Worm (Caenorhabditis elegans) whole organism, late embryonic: ENCODE measurements around the gene W06G6.10.

ENCODE experiments used
- C08G9.2 ChIP-seq: sonication (generic microtip); optimal IDR thresholded peaks from 2 replicates; lab custom pipeline; 2016; ENCODE audit warnings: mild to moderate bottlenecking, missing genetic modification characterization, moderate library complexity, missing compliant biosample characterization
- C38D4.7 ChIP-seq: fragments of 200-800 bp; sonication (Bioruptor generic); optimal IDR thresholded peaks from 2 replicates; lab custom pipeline; 2018; ENCODE audit warnings: mild to moderate bottlenecking, missing genetic modification characterization, moderate library complexity, missing compliant biosample characterization
- ama-1 ChIP-seq: fragments of 150-350 bp; optimal IDR thresholded peaks from 2 replicates; lab custom pipeline; 2014
- ceh-2 ChIP-seq: sonication (generic microtip); optimal IDR thresholded peaks from 2 replicates; lab custom pipeline; 2016; ENCODE audit warnings: missing genotype, missing genetic modification characterization, missing compliant biosample characterization
- dve-1 ChIP-seq: sonication (generic microtip); optimal IDR thresholded peaks from 2 replicates; lab custom pipeline; 2017; ENCODE audit warnings: antibody characterized with exemption, mild to moderate bottlenecking, missing genetic modification characterization, missing compliant biosample characterization
- fkh-10 ChIP-seq: fragments of 150-350 bp; optimal IDR thresholded peaks from 2 replicates; lab custom pipeline; 2014; ENCODE audit warnings: missing biosample characterization, missing genetic modification reagents, missing genetic modification characterization
- hlh-30 ChIP-seq: sonication (generic microtip); optimal IDR thresholded peaks from 2 replicates; lab custom pipeline; 2017; ENCODE audit warnings: antibody characterized with exemption, missing genetic modification characterization, missing compliant biosample characterization; ENCODE audit not compliant: insufficient read depth
- sdc-2 ChIP-seq: sonication (generic microtip); optimal IDR thresholded peaks from 2 replicates; lab custom pipeline; 2016; ENCODE audit warnings: missing genotype, missing genetic modification characterization, missing compliant biosample characterization
- ttx-3 ChIP-seq: sonication (generic microtip); optimal IDR thresholded peaks from 2 replicates; lab custom pipeline; 2016; ENCODE audit warnings: missing genetic modification reagents, missing genetic modification characterization, missing compliant biosample characterization

ce11 chrV:16610791-16611385, 36.1 kb downstream of the W06G6.10 start, which contains the start of gene srw-54:
- TF ChIP-seq C38D4.7 (GFP tag; lab: Kevin White, UChicago) (no peak), sdc-2 (tag; lab: Kevin White, UChicago) (no peak), ceh-2 (tag; lab: Kevin White, UChicago) (no peak), fkh-10 (GFP tag; lab: Kevin White, UChicago) (no peak), hlh-30 (tag; lab: Kevin White, UChicago) (no peak), dve-1 (no peak), ttx-3 (tag; lab: Kevin White, UChicago) (no peak), ama-1 (lab: Kevin White, UChicago) (no peak), C08G9.2 (tag; lab: Kevin White, UChicago) (no peak)
